Worm (Caenorhabditis elegans) whole organism, L4 larva: ENCODE measurements around the gene hda-5.

Source experiments
- F10B5.3 ChIP-seq: sonication (generic microtip); optimal IDR thresholded peaks from 2 replicates; lab custom pipeline; 2016; ENCODE audit warnings: mild to moderate bottlenecking, missing genetic modification characterization, missing compliant biosample characterization
- R02D3.7 ChIP-seq: fragments of 150-350 bp; sonication (generic microtip); optimal IDR thresholded peaks from 3 replicates; lab custom pipeline; 2014; ENCODE audit warnings: missing biosample characterization, missing genetic modification characterization
- Y48G9A.11 ChIP-seq: fragments of 200-800 bp; sonication (Bioruptor generic); IDR thresholded peaks from 2 replicates; pipeline ENCODE4 v1.3.6; 2022; ENCODE audit warnings: missing genetic modification reagents, missing genetic modification characterization, missing compliant biosample characterization
- Y75B8A.6 ChIP-seq: fragments of 200-800 bp; sonication (Bioruptor generic); IDR thresholded peaks from 2 replicates; pipeline ENCODE4 v1.3.6; 2022; ENCODE audit warnings: missing genetic modification reagents, missing genetic modification characterization, missing compliant biosample characterization
- ZK546.5 ChIP-seq, 2 experiments: sonication (generic microtip); optimal IDR thresholded peaks; 2 replicates each; lab custom pipeline; 2017; ENCODE audit warnings: missing biosample characterization in 2 of 2, missing genetic modification characterization in 2 of 2
- aha-1 ChIP-seq: fragments of 150-350 bp; peaks from one replicate; lab custom pipeline; 2014; ENCODE audit warnings: missing biosample characterization, missing genetic modification characterization
- aly-2 ChIP-seq: sonication (generic microtip); optimal IDR thresholded peaks from 2 replicates; lab custom pipeline; 2018; ENCODE audit warnings: missing biosample characterization, missing genetic modification characterization
- ama-1 ChIP-seq: fragments of 150-350 bp; optimal IDR thresholded peaks from 2 replicates; lab custom pipeline; 2014; ENCODE audit warnings: inconsistent platforms, mixed read lengths
- arid-1 ChIP-seq: fragments of 200-800 bp; sonication (Bioruptor generic); conservative IDR thresholded peaks from 2 replicates; pipeline ENCODE4 v1.3.6; 2022; ENCODE audit warnings: missing genetic modification reagents, missing genetic modification characterization, missing compliant biosample characterization
- ceh-44 ChIP-seq: fragments of 200-800 bp; sonication (Bioruptor generic); IDR thresholded peaks from 2 replicates; pipeline ENCODE4 v1.3.6; 2022; ENCODE audit warnings: missing genetic modification reagents, missing genetic modification characterization, missing compliant biosample characterization
- ceh-82 ChIP-seq: sonication (generic microtip); optimal IDR thresholded peaks from 2 replicates; lab custom pipeline; 2017; ENCODE audit warnings: missing biosample characterization, missing genetic modification characterization
- ces-1 ChIP-seq: fragments of 150-350 bp; sonication (generic microtip); optimal IDR thresholded peaks from 4 replicates; lab custom pipeline; 2014; ENCODE audit warnings: missing biosample characterization, missing genetic modification reagents, missing genetic modification characterization
- ctbp-1 ChIP-seq: fragments of 200-800 bp; sonication (Bioruptor generic); IDR thresholded peaks from 2 replicates; pipeline ENCODE4 v1.3.6; 2022; ENCODE audit warnings: missing genetic modification reagents, missing genetic modification characterization, missing compliant biosample characterization
- daf-12 ChIP-seq: fragments of 150-350 bp; optimal IDR thresholded peaks from 2 replicates; lab custom pipeline; 2014; ENCODE audit warnings: missing biosample characterization, missing genetic modification reagents, missing genetic modification characterization
- daf-19 ChIP-seq: fragments of 200-800 bp; sonication (Bioruptor generic); conservative IDR thresholded peaks from 2 replicates; pipeline ENCODE4 v1.3.6; 2022; ENCODE audit warnings: missing genetic modification characterization, missing compliant biosample characterization
- dmd-8 ChIP-seq: fragments of 200-800 bp; sonication (Bioruptor generic); IDR thresholded peaks from 2 replicates; pipeline ENCODE4 v1.3.6; 2022; ENCODE audit warnings: missing genetic modification characterization, missing compliant biosample characterization
- dpl-1 ChIP-seq: fragments of 150-350 bp; optimal IDR thresholded peaks from 2 replicates; lab custom pipeline; 2014; ENCODE audit warnings: missing biosample characterization, missing genetic modification reagents, missing genetic modification characterization
- dve-1 ChIP-seq: sonication (generic microtip); optimal IDR thresholded peaks from 2 replicates; lab custom pipeline; 2017; ENCODE audit warnings: antibody characterized with exemption, mild to moderate bottlenecking, missing genetic modification characterization, missing compliant biosample characterization; ENCODE audit not compliant: insufficient read depth
- fkh-10 ChIP-seq: fragments of 150-350 bp; optimal IDR thresholded peaks from 2 replicates; lab custom pipeline; 2014; ENCODE audit warnings: missing biosample characterization, missing genetic modification reagents, missing genetic modification characterization
- gei-8 ChIP-seq: fragments of 200-800 bp; sonication (Bioruptor generic); optimal IDR thresholded peaks from 2 replicates; lab custom pipeline; 2018; ENCODE audit warnings: mild to moderate bottlenecking, missing genetic modification characterization, missing compliant biosample characterization
- hlh-11 ChIP-seq: fragments of 200-800 bp; sonication (Bioruptor generic); optimal IDR thresholded peaks from 2 replicates; lab custom pipeline; 2018; ENCODE audit warnings: mild to moderate bottlenecking, missing genetic modification characterization, missing compliant biosample characterization
- hlh-30 ChIP-seq: sonication (generic microtip); optimal IDR thresholded peaks from 2 replicates; lab custom pipeline; 2017; ENCODE audit warnings: antibody characterized with exemption, mild to moderate bottlenecking, missing genetic modification characterization, missing compliant biosample characterization; ENCODE audit not compliant: insufficient read depth
- hmg-1.1 ChIP-seq: fragments of 200-800 bp; sonication (Bioruptor generic); IDR thresholded peaks from 2 replicates; pipeline ENCODE4 v1.3.6; 2022; ENCODE audit warnings: missing genetic modification reagents, missing genetic modification characterization, missing compliant biosample characterization
- lim-7 ChIP-seq: fragments of 200-800 bp; sonication (Bioruptor generic); IDR thresholded peaks from 2 replicates; pipeline ENCODE4 v1.3.6; 2022; ENCODE audit warnings: missing genetic modification characterization, missing compliant biosample characterization
- lin-13 ChIP-seq: fragments of 150-350 bp; optimal IDR thresholded peaks from 2 replicates; lab custom pipeline; 2014; ENCODE audit warnings: missing biosample characterization, missing genetic modification reagents, missing genetic modification characterization
- lin-38 ChIP-seq: fragments of 200-800 bp; sonication (Bioruptor generic); IDR thresholded peaks from 2 replicates; pipeline ENCODE4 v1.3.6; 2022; ENCODE audit warnings: missing genetic modification reagents, missing genetic modification characterization, missing compliant biosample characterization
- lin-39 ChIP-seq: fragments of 150-350 bp; optimal IDR thresholded peaks from 2 replicates; lab custom pipeline; 2014; ENCODE audit warnings: missing biosample characterization, missing genetic modification reagents, missing genetic modification characterization
- lir-3 ChIP-seq: sonication (generic microtip); optimal IDR thresholded peaks from 2 replicates; lab custom pipeline; 2016; ENCODE audit warnings: mild to moderate bottlenecking, missing genetic modification characterization, missing compliant biosample characterization
- lsy-2 ChIP-seq, 2 experiments: fragments of 150-350 bp in 1 of 2; sonication (generic microtip) in 1 of 2; optimal IDR thresholded peaks; 2 replicates each; lab custom pipeline; 2014 to 2017; ENCODE audit warnings: missing biosample characterization in 2 of 2, missing genetic modification characterization in 2 of 2
- madf-5 ChIP-seq, 2 experiments: fragments of 200-800 bp; sonication (Bioruptor generic); IDR thresholded peaks; 2 replicates each; pipeline ENCODE4 v1.3.6; 2022; ENCODE audit warnings: missing compliant biosample characterization in 2 of 2, missing genetic modification characterization in 2 of 2
- madf-9 ChIP-seq: fragments of 200-800 bp; sonication (Bioruptor generic); conservative IDR thresholded peaks from 2 replicates; pipeline ENCODE4 v1.3.6; 2022; ENCODE audit warnings: missing genetic modification reagents, missing genetic modification characterization, missing compliant biosample characterization
- mep-1 ChIP-seq: fragments of 150-350 bp; sonication (generic microtip); optimal IDR thresholded peaks from 3 replicates; lab custom pipeline; 2014; ENCODE audit warnings: missing biosample characterization, missing genetic modification characterization
- mes-2 ChIP-seq: sonication (generic microtip); optimal IDR thresholded peaks from 2 replicates; lab custom pipeline; 2016; ENCODE audit warnings: missing genotype, mild to moderate bottlenecking, missing genetic modification characterization, missing compliant biosample characterization; ENCODE audit not compliant: poor library complexity, severe bottlenecking
- nhr-10 ChIP-seq: fragments of 150-350 bp; optimal IDR thresholded peaks from 2 replicates; lab custom pipeline; 2014; ENCODE audit warnings: missing biosample characterization, missing genetic modification characterization
- nhr-41 ChIP-seq: fragments of 200-800 bp; sonication (Bioruptor generic); IDR thresholded peaks from 2 replicates; pipeline ENCODE4 v1.3.6; 2022; ENCODE audit warnings: missing genetic modification reagents, missing genetic modification characterization, missing compliant biosample characterization
- nhr-6 ChIP-seq: fragments of 150-350 bp; optimal IDR thresholded peaks from 2 replicates; lab custom pipeline; 2014; ENCODE audit warnings: missing biosample characterization, missing genetic modification characterization
- nhr-76 ChIP-seq: fragments of 150-350 bp; optimal IDR thresholded peaks from 2 replicates; lab custom pipeline; 2014; ENCODE audit warnings: missing biosample characterization, missing genetic modification characterization
- pha-4 ChIP-seq, 2 experiments: fragments of 150-350 bp in 1 of 2; fragments of 200-800 bp in 1 of 2; sonication (Bioruptor generic) in 1 of 2; IDR thresholded peaks in 1 of 2; optimal IDR thresholded peaks in 1 of 2; 2 replicates each; pipeline versions ENCODE4 v1.3.6 to Lab custom; 2014 to 2022; ENCODE audit warnings: missing genetic modification characterization in 2 of 2, missing genetic modification reagents in 2 of 2, missing biosample characterization in 1 of 2, missing compliant biosample characterization in 1 of 2
- php-3 ChIP-seq: fragments of 200-800 bp; sonication (Bioruptor generic); IDR thresholded peaks from 2 replicates; pipeline ENCODE4 v1.3.6; 2022; ENCODE audit warnings: missing genetic modification reagents, missing genetic modification characterization, missing compliant biosample characterization
- rbr-2 ChIP-seq: sonication (generic microtip); optimal IDR thresholded peaks from 2 replicates; lab custom pipeline; 2016; ENCODE audit warnings: missing genotype, missing genetic modification characterization, missing compliant biosample characterization
- set-16 ChIP-seq: fragments of 200-800 bp; sonication (Bioruptor generic); IDR thresholded peaks from 2 replicates; pipeline ENCODE4 v1.3.6; 2022; ENCODE audit warnings: missing genetic modification reagents, missing genetic modification characterization, missing compliant biosample characterization
- skn-1 ChIP-seq: fragments of 150-350 bp; optimal IDR thresholded peaks from 2 replicates; lab custom pipeline; 2014; ENCODE audit warnings: missing biosample characterization, missing genetic modification characterization
- spr-3 ChIP-seq: fragments of 200-800 bp; sonication (Bioruptor generic); optimal IDR thresholded peaks from 2 replicates; lab custom pipeline; 2018; ENCODE audit warnings: mild to moderate bottlenecking, missing genetic modification characterization, missing compliant biosample characterization
- unc-130 ChIP-seq: sonication (generic microtip); optimal IDR thresholded peaks from 2 replicates; lab custom pipeline; 2016; ENCODE audit warnings: missing genetic modification reagents, missing genetic modification characterization, missing compliant biosample characterization
- zag-1 ChIP-seq: fragments of 150-350 bp; optimal IDR thresholded peaks from 2 replicates; lab custom pipeline; 2014; ENCODE audit warnings: missing biosample characterization, missing genetic modification characterization
- zfp-2 ChIP-seq: sonication (generic microtip); optimal IDR thresholded peaks from 2 replicates; lab custom pipeline; 2016; ENCODE audit warnings: mild to moderate bottlenecking, missing genetic modification characterization, missing compliant biosample characterization
- zfp-3 ChIP-seq: fragments of 200-800 bp; sonication (Bioruptor generic); conservative IDR thresholded peaks from 2 replicates; pipeline ENCODE4 v1.3.6; 2022; ENCODE audit warnings: missing genetic modification reagents, missing genetic modification characterization, missing compliant biosample characterization
- zip-2 ChIP-seq: fragments of 150-350 bp; optimal IDR thresholded peaks from 2 replicates; lab custom pipeline; 2014; ENCODE audit warnings: missing biosample characterization, missing genetic modification characterization

hda-5 gene

ce11 chrII:11749490-11750172, 49.2 kb upstream of the hda-5 start (continued):
- TF ChIP-seq spr-3 (GFP tag; lab: Kevin White, UChicago) (peak; percentile 79), zfp-2 (peak; percentile 56), gei-8 (GFP tag; lab: Kevin White, UChicago) (peak; percentile 69), ceh-44 (GFP tag; lab: Robert Waterston, UW) (0 out of 2 replicates have a peak, but pooled peaks have one; percentile 18), unc-130 (no peak), Y75B8A.6 (no peak), dpl-1 (peak; percentile 43), nhr-6 (tag; lab: Kevin White, UChicago) (peak; percentile 68), ces-1 (GFP tag; lab: Kevin White, UChicago) (no peak), aly-2 (tag; lab: Kevin White, UChicago) (no peak), zfp-3 (GFP tag; lab: Robert Waterston, UW) (no peak)

DNA sequence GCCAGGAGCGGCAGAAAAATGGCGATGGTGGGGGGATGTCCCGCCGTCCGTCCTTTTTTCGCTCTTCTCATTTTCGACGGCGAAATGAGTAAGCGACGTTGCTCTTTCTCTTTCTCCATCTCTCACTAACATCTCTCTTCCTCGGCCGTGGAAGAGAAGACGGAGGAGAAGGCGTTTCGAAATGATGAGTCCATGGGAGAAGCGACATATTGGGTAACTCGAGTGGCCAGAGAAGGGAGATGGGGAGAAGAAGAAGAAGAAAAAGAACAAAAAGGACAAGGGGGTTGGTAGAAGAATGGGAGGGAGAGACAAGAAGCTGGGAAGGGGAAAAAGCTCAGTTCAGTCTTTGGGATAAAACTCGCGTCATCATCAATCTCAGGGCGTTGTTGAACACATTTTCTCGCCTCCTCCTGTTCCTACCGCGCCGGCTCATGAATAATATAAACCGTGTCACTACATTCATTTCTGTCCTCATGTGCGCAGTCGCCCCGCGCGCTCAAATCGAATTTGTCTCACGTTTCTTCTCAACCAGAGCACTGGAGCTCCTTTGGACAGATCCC, 47.1 kb upstream of the hda-5 start:
- TF ChIP-seq nhr-76 (tag; lab: Kevin White, UChicago), result no peak
- no peak for TF ChIP-seq nhr-10
- TF ChIP-seq hlh-30 (tag; lab: Kevin White, UChicago), result no peak
- peak; percentile 8 for TF ChIP-seq hlh-11 (tag; lab: Kevin White, UChicago)
- no peak for TF ChIP-seq pha-4 (GFP tag; IDR thresholded peaks at IDR 0.05; lab: Robert Waterston, UW)
- no peak for TF ChIP-seq pha-4 (tag; optimal IDR thresholded peaks at IDR 0.05; lab: Kevin White, UChicago)
- peak; percentile 46 for TF ChIP-seq fkh-10
- no peak for TF ChIP-seq ces-1 (GFP tag; lab: Kevin White, UChicago)
- TF ChIP-seq skn-1 (tag; lab: Kevin White, UChicago), result no peak
- TF ChIP-seq madf-5 (GFP tag; IDR thresholded peaks at IDR 0.05; lab: Robert Waterston, UW), result no peak
- no peak for TF ChIP-seq Y75B8A.6
- TF ChIP-seq zag-1 (tag; lab: Kevin White, UChicago), result no peak
- no peak for TF ChIP-seq lir-3 (tag; lab: Kevin White, UChicago)
- TF ChIP-seq ama-1, result no peak
- TF ChIP-seq arid-1, result no peak
- no peak for TF ChIP-seq Y48G9A.11 (GFP tag; lab: Robert Waterston, UW)
- TF ChIP-seq set-16 (GFP tag; lab: Robert Waterston, UW), result peak; percentile 59
- no peak for TF ChIP-seq lin-13 (GFP tag; lab: Kevin White, UChicago)
- TF ChIP-seq hmg-1.1 (GFP tag; lab: Robert Waterston, UW), result 0 out of 2 replicates have a peak, but pooled peaks have one; percentile 48
- TF ChIP-seq gei-8 (GFP tag; lab: Kevin White, UChicago), result no peak
- TF ChIP-seq aha-1 (tag; lab: Kevin White, UChicago), result no peak
- no peak for TF ChIP-seq dmd-8
- no peak for TF ChIP-seq aly-2 (tag; lab: Kevin White, UChicago)
- no peak for TF ChIP-seq lim-7 (GFP tag; lab: Robert Waterston, UW)
- no peak for TF ChIP-seq dve-1
- TF ChIP-seq ZK546.5 (tag; optimal IDR thresholded peaks at IDR 0.05; lab: Kevin White, UChicago), result no peak
- peak; percentile 53 to 61 for TF ChIP-seq lsy-2 (tag; optimal IDR thresholded peaks at IDR 0.05; lab: Kevin White, UChicago)
- TF ChIP-seq ceh-82 (tag; lab: Kevin White, UChicago), result no peak
- no peak for TF ChIP-seq nhr-41
- no peak for TF ChIP-seq F10B5.3
- TF ChIP-seq daf-19 (GFP tag; lab: Robert Waterston, UW), result no peak
- no peak for TF ChIP-seq madf-9 (GFP tag; lab: Robert Waterston, UW)
- no peak for TF ChIP-seq daf-12 (tag; lab: Kevin White, UChicago)
- TF ChIP-seq php-3 (GFP tag; lab: Robert Waterston, UW), result no peak
- no peak for TF ChIP-seq lin-39 (tag; lab: Kevin White, UChicago)
- peak; percentile 38 for TF ChIP-seq mes-2 (tag; lab: Kevin White, UChicago)
- 0 out of 2 replicates have a peak, but pooled peaks have one; percentile 12 for TF ChIP-seq ctbp-1 (GFP tag; lab: Robert Waterston, UW)
- no peak for TF ChIP-seq zip-2
- peak; percentile 13 for TF ChIP-seq rbr-2 (tag; lab: Kevin White, UChicago)
- TF ChIP-seq lin-38, result no peak
- TF ChIP-seq mep-1 (tag; lab: Kevin White, UChicago), result peak; percentile 64
- TF ChIP-seq R02D3.7 (tag; lab: Kevin White, UChicago), result no peak
